Fruit fly (Drosophila melanogaster) whole organism, embryonic: ENCODE results near the gene CG11597.

Experiments used
- B-H2 ChIP-seq: fragments of 200-800 bp; sonication (Bioruptor generic); optimal IDR thresholded peaks from 2 replicates; lab custom pipeline; 2018; ENCODE audit warnings: missing biosample characterization, mild to moderate bottlenecking, missing genetic modification characterization
- Bgb ChIP-seq: fragments of 200-800 bp; sonication (Bioruptor generic); IDR thresholded peaks from 2 replicates; pipeline ENCODE4 v1.3.6; 2022; ENCODE audit warnings: missing biosample characterization, missing genetic modification characterization; ENCODE audit not compliant: partially characterized antibody
- CG11093 ChIP-seq: fragments of 200-800 bp; sonication (Bioruptor generic); IDR thresholded peaks from 3 replicates; pipeline ENCODE4 v1.3.6; 2022; ENCODE audit warnings: missing biosample characterization, missing genetic modification characterization
- CG11247 ChIP-seq: fragments of 200-800 bp; sonication (Bioruptor generic); IDR thresholded peaks from 2 replicates; pipeline ENCODE4 v1.3.6; 2022; ENCODE audit warnings: missing biosample characterization, missing genetic modification characterization
- CG12071 ChIP-seq: fragments of 200-800 bp; sonication (Bioruptor generic); optimal IDR thresholded peaks from 3 replicates; lab custom pipeline; 2018; ENCODE audit warnings: missing biosample characterization, mild to moderate bottlenecking, missing genetic modification characterization
- CG12155 ChIP-seq: fragments of 200-800 bp; sonication (Bioruptor generic); optimal IDR thresholded peaks from 3 replicates; lab custom pipeline; 2016; ENCODE audit warnings: missing biosample characterization, missing genetic modification characterization
- CG13894 ChIP-seq: fragments of 200-800 bp; sonication (Bioruptor generic); optimal IDR thresholded peaks from 3 replicates; lab custom pipeline; 2018; ENCODE audit warnings: missing biosample characterization, mild to moderate bottlenecking, missing genetic modification characterization, moderate library complexity
- CG14014 ChIP-seq: fragments of 200-800 bp; sonication (Bioruptor generic); IDR thresholded peaks from 2 replicates; pipeline ENCODE4 v1.3.6; 2022; ENCODE audit warnings: missing biosample characterization, missing genetic modification characterization
- CG14667 ChIP-seq: fragments of 200-800 bp; sonication (Bioruptor generic); IDR thresholded peaks from 2 replicates; pipeline ENCODE4 v1.3.6; 2022; ENCODE audit warnings: missing biosample characterization, missing genetic modification characterization
- CG14965 ChIP-seq: fragments of 200-800 bp; sonication (Bioruptor generic); optimal IDR thresholded peaks from 2 replicates; lab custom pipeline; 2016; ENCODE audit warnings: missing biosample characterization, missing genetic modification characterization, borderline replicate concordance
- CG17186 ChIP-seq: fragments of 200-800 bp; sonication (Bioruptor generic); optimal IDR thresholded peaks from 3 replicates; lab custom pipeline; 2017; ENCODE audit warnings: missing biosample characterization, missing genetic modification reagents, missing genetic modification characterization
- CG17612 ChIP-seq: fragments of 200-800 bp; sonication (Bioruptor generic); IDR thresholded peaks from 2 replicates; pipeline ENCODE4 v1.3.6; 2022; ENCODE audit warnings: missing biosample characterization, missing genetic modification characterization
- CG18262 ChIP-seq: fragments of 200-800 bp; optimal IDR thresholded peaks from 3 replicates; lab custom pipeline; 2019; ENCODE audit warnings: missing biosample characterization, mild to moderate bottlenecking, missing genetic modification characterization, moderate library complexity
- CG2116 ChIP-seq: fragments of 200-800 bp; sonication (Bioruptor generic); optimal IDR thresholded peaks from 3 replicates; lab custom pipeline; 2018; ENCODE audit warnings: missing biosample characterization, mild to moderate bottlenecking, missing genetic modification characterization
- CG3065 ChIP-seq: fragments of 200-800 bp; sonication (Bioruptor generic); optimal IDR thresholded peaks from 2 replicates; lab custom pipeline; 2016; ENCODE audit warnings: missing biosample characterization, missing genetic modification characterization
- CG33213 ChIP-seq: fragments of 200-800 bp; sonication (Bioruptor generic); optimal IDR thresholded peaks from 3 replicates; lab custom pipeline; 2016; ENCODE audit warnings: missing biosample characterization, missing genetic modification characterization
- CG3726 ChIP-seq: fragments of 200-800 bp; sonication (Bioruptor generic); IDR thresholded peaks from 3 replicates; pipeline ENCODE4, ENCODE4 v1.3.6; 2022; ENCODE audit warnings: missing biosample characterization, missing genetic modification characterization
- CG3838 ChIP-seq: fragments of 200-800 bp; sonication (Bioruptor generic); optimal IDR thresholded peaks from 3 replicates; lab custom pipeline; 2016; ENCODE audit warnings: missing biosample characterization, missing genetic modification characterization
- CG6689 ChIP-seq: fragments of 200-800 bp; sonication (Bioruptor generic); IDR thresholded peaks from 2 replicates; pipeline ENCODE4 v1.3.6; 2022; ENCODE audit warnings: missing biosample characterization, missing genetic modification characterization
- CG8089 ChIP-seq: fragments of 200-800 bp; sonication (Bioruptor generic); optimal IDR thresholded peaks from 3 replicates; lab custom pipeline; 2016; ENCODE audit warnings: missing biosample characterization, missing genetic modification characterization
- CG9817 ChIP-seq: fragments of 200-800 bp; sonication (Bioruptor generic); optimal IDR thresholded peaks from 2 replicates; lab custom pipeline; 2018; ENCODE audit warnings: missing biosample characterization, mild to moderate bottlenecking, missing genetic modification characterization, moderate library complexity
- D19B ChIP-seq: fragments of 200-800 bp; sonication (Bioruptor generic); optimal IDR thresholded peaks from 2 replicates; lab custom pipeline; 2017; ENCODE audit warnings: missing biosample characterization, mild to moderate bottlenecking, missing genetic modification characterization
- Dbx ChIP-seq: fragments of 200-800 bp; sonication (Bioruptor generic); IDR thresholded peaks from 3 replicates; pipeline ENCODE4 v1.3.6; 2022; ENCODE audit warnings: missing biosample characterization, missing genetic modification characterization
- Deaf1 ChIP-seq: fragments of 200-800 bp; optimal IDR thresholded peaks from 3 replicates; lab custom pipeline; 2019; ENCODE audit warnings: missing biosample characterization, mild to moderate bottlenecking, missing genetic modification characterization, moderate library complexity
- Dref ChIP-seq: fragments of 200-800 bp; sonication (Bioruptor generic); IDR thresholded peaks from 2 replicates; pipeline ENCODE4 v1.3.6; 2022; ENCODE audit warnings: missing biosample characterization, missing genetic modification characterization
- ERR ChIP-seq: fragments of 200-800 bp; sonication (Bioruptor generic); optimal IDR thresholded peaks from 2 replicates; lab custom pipeline; 2016; ENCODE audit warnings: missing biosample characterization, missing genetic modification characterization
- Elba2 ChIP-seq: fragments of 200-800 bp; sonication (Bioruptor generic); optimal IDR thresholded peaks from 3 replicates; lab custom pipeline; 2016; ENCODE audit warnings: missing biosample characterization, missing genetic modification characterization
- Stat92E ChIP-seq, 3 experiments: fragments of >200 bp in 2 of 3; fragments of 200-800 bp in 1 of 3; sonication (Bioruptor generic) in 1 of 3; optimal IDR thresholded peaks; 2 replicates each; lab custom pipeline; 2017 to 2019; ENCODE audit warnings: missing biosample characterization in 3 of 3, missing genetic modification characterization in 3 of 3, mild to moderate bottlenecking in 1 of 3, moderate library complexity in 1 of 3
- Xbp1 ChIP-seq: fragments of 200-800 bp; sonication (Bioruptor generic); optimal IDR thresholded peaks from 3 replicates; lab custom pipeline; 2016; ENCODE audit warnings: missing biosample characterization, mild to moderate bottlenecking, missing genetic modification characterization
- cad ChIP-seq: fragments of >200 bp; optimal IDR thresholded peaks from 2 replicates; lab custom pipeline; 2017; ENCODE audit warnings: missing biosample characterization, missing genetic modification characterization
- esg ChIP-seq: fragments of 200-800 bp; sonication (Bioruptor generic); conservative IDR thresholded peaks from 2 replicates; pipeline ENCODE4 v1.3.6; 2022; ENCODE audit warnings: missing biosample characterization, missing genetic modification characterization
- fru ChIP-seq: fragments of >200 bp; optimal IDR thresholded peaks from 2 replicates; lab custom pipeline; 2017
- fu2 ChIP-seq: fragments of 200-800 bp; sonication (Bioruptor generic); optimal IDR thresholded peaks from 2 replicates; lab custom pipeline; 2016; ENCODE audit warnings: missing biosample characterization, missing genetic modification characterization
- lov ChIP-seq, 2 experiments: fragments of 200-800 bp in 1 of 2; fragments of >200 bp in 1 of 2; sonication (Bioruptor generic) in 1 of 2; IDR thresholded peaks in 1 of 2; optimal IDR thresholded peaks in 1 of 2; 2 replicates in 1 of 2; 3 replicates in 1 of 2; pipeline versions ENCODE4 v1.3.6 to Lab custom; 2017 to 2022; ENCODE audit warnings: missing biosample characterization in 1 of 2, missing genetic modification characterization in 1 of 2
- onecut ChIP-seq: fragments of 200-800 bp; sonication (Bioruptor generic); IDR thresholded peaks from 2 replicates; pipeline ENCODE4 v1.3.6; 2022; ENCODE audit warnings: missing biosample characterization, missing genetic modification characterization
- otp ChIP-seq: fragments of 200-800 bp; sonication (Bioruptor generic); IDR thresholded peaks from 3 replicates; pipeline ENCODE4, ENCODE4 v1.3.6; 2022; ENCODE audit warnings: missing biosample characterization, missing genetic modification characterization
- psq ChIP-seq: fragments of 200-800 bp; sonication (Bioruptor generic); optimal IDR thresholded peaks from 2 replicates; lab custom pipeline; 2017; ENCODE audit warnings: missing biosample characterization, missing genetic modification characterization
- row ChIP-seq: fragments of 200-800 bp; sonication (Bioruptor generic); IDR thresholded peaks from 3 replicates; pipeline ENCODE4 v1.3.6; 2022; ENCODE audit warnings: missing biosample characterization, missing genetic modification characterization
- sim ChIP-seq: fragments of 200-800 bp; sonication (Bioruptor generic); IDR thresholded peaks from 2 replicates; pipeline ENCODE4 v1.3.6; 2022; ENCODE audit warnings: missing biosample characterization, missing genetic modification characterization
- tna ChIP-seq: fragments of 200-800 bp; sonication (Bioruptor generic); IDR thresholded peaks from 2 replicates; pipeline ENCODE4 v1.3.6; 2022; ENCODE audit warnings: missing biosample characterization, missing genetic modification characterization; ENCODE audit not compliant: partially characterized antibody
- yki ChIP-seq: fragments of >200 bp; optimal IDR thresholded peaks from 3 replicates; lab custom pipeline; 2018
- z ChIP-seq: fragments of 200-800 bp; sonication (Bioruptor generic); IDR thresholded peaks from 3 replicates; pipeline ENCODE4 v1.3.6; 2022; ENCODE audit warnings: missing biosample characterization, missing genetic modification characterization
- zf30C ChIP-seq: fragments of 200-800 bp; sonication (Bioruptor generic); optimal IDR thresholded peaks from 3 replicates; lab custom pipeline; 2018; ENCODE audit warnings: missing biosample characterization, mild to moderate bottlenecking, missing genetic modification characterization

Gene CG11597

DNA sequence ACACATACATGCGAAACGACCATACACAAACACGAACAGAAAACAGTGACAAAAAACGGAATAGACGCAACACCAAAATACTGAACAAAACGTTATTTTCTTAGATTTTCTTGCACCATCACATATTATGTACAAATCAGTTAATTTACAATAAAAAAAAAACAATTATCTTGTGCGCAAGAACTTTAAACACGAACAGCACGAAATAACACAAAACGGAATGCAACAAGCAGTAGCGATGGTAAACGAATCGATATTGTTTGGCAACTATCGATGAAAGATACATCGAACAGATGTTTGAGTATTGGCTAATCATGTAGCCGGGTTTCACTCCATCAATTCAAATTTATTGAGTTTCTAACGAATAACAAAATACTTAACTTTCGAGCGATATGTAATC is 32.3 kb downstream of the CG11597 start, which contains the start of gene Pi3K68D (continued):
- TF ChIP-seq CG33213, result peak; percentile 31
- no peak for TF ChIP-seq CG17612 (GFP tag; lab: Robert Waterston, UW)
- TF ChIP-seq lov (optimal IDR thresholded peaks at IDR 0.05; lab: Kevin White, UChicago), result no peak
- TF ChIP-seq lov (GFP tag; IDR thresholded peaks at IDR 0.05; lab: Robert Waterston, UW), result no peak
- no peak for TF ChIP-seq cad (GFP tag; lab: Kevin White, UChicago)
- no peak for TF ChIP-seq esg (GFP tag; lab: Robert Waterston, UW)
- TF ChIP-seq CG14667, result no peak
- no peak for TF ChIP-seq CG8089 (GFP tag; lab: Kevin White, UChicago)
- peak; percentile 84 for TF ChIP-seq tna
- TF ChIP-seq onecut (GFP tag; lab: Robert Waterston, UW), result peak; percentile 74
- peak; percentile 83 for TF ChIP-seq CG2116 (GFP tag; lab: Kevin White, UChicago)
- TF ChIP-seq zf30C (GFP tag; lab: Kevin White, UChicago), result no peak
- no peak for TF ChIP-seq fu2 (GFP tag; lab: Kevin White, UChicago)
- TF ChIP-seq Elba2 (GFP tag; lab: Kevin White, UChicago), result no peak
- no peak for TF ChIP-seq CG6689
- TF ChIP-seq psq (GFP tag; lab: Kevin White, UChicago), result peak; percentile 97
- peak; percentile 97 for TF ChIP-seq Bgb (GFP tag; lab: Robert Waterston, UW)
- TF ChIP-seq CG14014 (GFP tag; lab: Robert Waterston, UW), result no peak
- TF ChIP-seq ERR (GFP tag; lab: Kevin White, UChicago), result peak; percentile 25
- no peak for TF ChIP-seq CG18262 (tag; lab: Kevin White, UChicago)
- TF ChIP-seq yki, result no peak
- no peak for TF ChIP-seq CG14965 (GFP tag; lab: Kevin White, UChicago)
- no peak for TF ChIP-seq Stat92E (GFP tag; optimal IDR thresholded peaks at IDR 0.05; lab: Kevin White, UChicago)
- peak; percentile 23 for TF ChIP-seq Xbp1 (GFP tag; lab: Kevin White, UChicago)
- no peak for TF ChIP-seq otp (GFP tag; lab: Robert Waterston, UW)
- peak; percentile 94 for TF ChIP-seq Dref (GFP tag; lab: Robert Waterston, UW)
- TF ChIP-seq CG12155 (GFP tag; lab: Kevin White, UChicago), result peak; percentile 3
- no peak for TF ChIP-seq fru (lab: Kevin White, UChicago)
- no peak for TF ChIP-seq B-H2 (GFP tag; lab: Kevin White, UChicago)
- no peak for TF ChIP-seq CG3065
- no peak for TF ChIP-seq CG9817 (tag; lab: Kevin White, UChicago)
- TF ChIP-seq CG13894 (tag; lab: Kevin White, UChicago), result no peak
- 0 out of 2 replicates have a peak, but pooled peaks have one; percentile 6 for TF ChIP-seq CG11247 (GFP tag; lab: Robert Waterston, UW)
- TF ChIP-seq CG3838 (GFP tag; lab: Kevin White, UChicago), result peak; percentile 50
- no peak for TF ChIP-seq Dbx (GFP tag; lab: Robert Waterston, UW)
- peak; percentile 73 for TF ChIP-seq CG17186 (GFP tag; lab: Kevin White, UChicago)
- no peak for TF ChIP-seq row (GFP tag; lab: Robert Waterston, UW)
- no peak for TF ChIP-seq CG3726
- no peak for TF ChIP-seq CG11093 (GFP tag; lab: Robert Waterston, UW)
- TF ChIP-seq D19B, result no peak
- no peak for TF ChIP-seq CG12071 (GFP tag; lab: Kevin White, UChicago)
- TF ChIP-seq Deaf1, result no peak
- TF ChIP-seq z (GFP tag; lab: Robert Waterston, UW), result no peak
- TF ChIP-seq sim (GFP tag; lab: Robert Waterston, UW), result no peak
